Worm (Caenorhabditis elegans) whole organism, early embryonic: ENCODE results near the gene gtl-1.

ENCODE experiments used
- B0310.2 ChIP-seq: sonication (generic microtip); optimal IDR thresholded peaks from 2 replicates; lab custom pipeline; 2016; ENCODE audit warnings: mild to moderate bottlenecking, missing genetic modification characterization, missing compliant biosample characterization
- F13C5.2 ChIP-seq: sonication (generic microtip); optimal IDR thresholded peaks from 2 replicates; lab custom pipeline; 2017; ENCODE audit warnings: mild to moderate bottlenecking, missing genetic modification characterization, inconsistent platforms, missing compliant biosample characterization
- aly-1 ChIP-seq: sonication (generic microtip); optimal IDR thresholded peaks from 2 replicates; lab custom pipeline; 2016; ENCODE audit warnings: missing genetic modification characterization, missing compliant biosample characterization
- ama-1 ChIP-seq: fragments of 150-350 bp; optimal IDR thresholded peaks from 2 replicates; lab custom pipeline; 2014
- ceh-36 ChIP-seq: sonication (generic microtip); optimal IDR thresholded peaks from 2 replicates; lab custom pipeline; 2016; ENCODE audit warnings: missing genetic modification characterization, inconsistent platforms, missing compliant biosample characterization
- ets-7 ChIP-seq: sonication (generic microtip); optimal IDR thresholded peaks from 2 replicates; lab custom pipeline; 2016; ENCODE audit warnings: missing genotype, missing genetic modification characterization, missing compliant biosample characterization
- pes-1 ChIP-seq: fragments of 200-800 bp; sonication (Bioruptor generic); IDR thresholded peaks from 2 replicates; pipeline ENCODE4 v1.3.6; 2022; ENCODE audit warnings: missing genetic modification reagents, missing genetic modification characterization, missing compliant biosample characterization
- tbx-11 ChIP-seq: fragments of 200-800 bp; sonication (Bioruptor generic); IDR thresholded peaks from 2 replicates; pipeline ENCODE4 v1.3.6; 2022; ENCODE audit warnings: missing genetic modification characterization, missing compliant biosample characterization
- tbx-37 ChIP-seq: fragments of 200-800 bp; sonication (Bioruptor generic); conservative IDR thresholded peaks from 2 replicates; pipeline ENCODE4 v1.3.6; 2022; ENCODE audit warnings: missing genetic modification reagents, missing genetic modification characterization, missing compliant biosample characterization
- tra-4 ChIP-seq: sonication (generic microtip); optimal IDR thresholded peaks from 2 replicates; lab custom pipeline; 2017; ENCODE audit warnings: missing genetic modification characterization, missing compliant biosample characterization

DNA sequence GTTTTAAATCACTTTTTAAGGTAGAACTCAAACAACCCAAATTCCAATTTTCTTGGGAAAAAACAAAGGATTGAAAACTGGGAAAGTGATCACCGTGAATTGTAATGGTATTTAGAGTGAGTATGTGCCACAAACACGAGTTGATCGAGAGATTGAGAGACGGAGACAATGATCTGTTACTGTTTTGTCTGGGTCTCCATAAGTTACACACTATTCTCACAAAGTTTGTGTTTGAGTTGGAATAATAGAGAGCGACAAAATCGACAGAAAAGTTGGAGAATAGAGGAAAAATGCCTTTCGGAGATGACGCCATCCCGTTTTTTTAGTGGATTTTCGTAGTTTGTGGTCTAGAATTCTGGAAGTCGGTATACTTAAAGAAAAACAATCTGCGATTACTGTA is 11.9 kb upstream of the gtl-1 start, which contains the start of gene nhr-7:
- TF ChIP-seq ama-1 (lab: Kevin White, UChicago): no peak
- TF ChIP-seq tra-4 (tag; lab: Kevin White, UChicago): no peak
- no peak for TF ChIP-seq B0310.2
- no peak for TF ChIP-seq tbx-37 (GFP tag; lab: Robert Waterston, UW)
- no peak for TF ChIP-seq aly-1 (tag; lab: Kevin White, UChicago)
- no peak for TF ChIP-seq F13C5.2 (tag; lab: Kevin White, UChicago)
- no peak for TF ChIP-seq ets-7
- TF ChIP-seq pes-1: no peak
- TF ChIP-seq tbx-11 (GFP tag; lab: Robert Waterston, UW): no peak
- no peak for TF ChIP-seq ceh-36 (tag; lab: Kevin White, UChicago)
